Worm (Caenorhabditis elegans): Measurements from ENCODE around the gene F58F12.4.
A peak's percentile ranks its signal among the peaks of the same experiment; 100 is the strongest.

Gene F58F12.4

DNA sequence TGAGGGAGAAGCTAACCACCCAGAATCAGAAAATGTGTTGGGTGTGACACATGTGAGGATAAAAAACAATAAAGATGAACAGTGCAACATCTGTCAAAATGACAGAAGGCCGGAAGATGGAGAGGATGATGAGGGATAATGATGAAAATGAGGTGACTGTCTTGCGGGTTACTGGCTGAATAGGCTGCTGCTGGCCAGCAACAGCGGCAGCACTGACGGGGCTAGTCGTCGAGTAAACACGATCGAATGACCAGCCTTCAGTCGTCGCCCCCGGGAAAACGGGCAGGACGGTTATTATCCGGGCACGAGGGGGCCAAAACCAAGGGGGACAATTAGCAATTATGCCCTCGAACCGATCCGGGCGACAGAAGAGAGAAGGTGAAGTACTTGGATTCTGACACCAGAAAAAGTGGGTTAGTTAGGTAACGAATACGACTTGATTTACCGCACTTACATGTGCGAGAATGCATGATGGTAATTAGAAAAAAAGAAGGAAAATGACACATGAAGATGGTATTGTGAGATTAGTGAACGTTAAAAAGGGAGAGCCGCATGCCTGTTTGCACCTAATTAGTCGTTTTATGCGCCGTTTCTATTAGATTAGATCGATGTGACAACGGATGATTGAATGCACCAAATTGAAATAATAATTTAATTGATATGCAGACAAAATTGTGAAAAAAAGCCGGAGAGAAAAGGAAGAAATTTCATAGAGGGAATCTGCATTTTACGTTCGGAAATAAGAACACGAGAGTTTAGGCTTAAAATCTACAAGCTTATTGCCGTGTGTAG, 25.3 kb downstream of the F58F12.4 start:
- TF ChIP-seq Y22D7AL.16 (tag; optimal IDR thresholded peaks at IDR 0.05): no peak
- TF ChIP-seq tbx-2 (tag; optimal IDR thresholded peaks at IDR 0.05): peak; percentile 48
- peak; percentile 9 for TF ChIP-seq ceh-18 (tag; optimal IDR thresholded peaks at IDR 0.05)
- TF ChIP-seq ref-2 (tag; optimal IDR thresholded peaks at IDR 0.05): peak; percentile 14
- no peak for TF ChIP-seq ceh-14 (tag; optimal IDR thresholded peaks at IDR 0.05)
- TF ChIP-seq gmeb-2 (tag; optimal IDR thresholded peaks at IDR 0.05): no peak
- TF ChIP-seq zip-5 (tag; optimal IDR thresholded peaks at IDR 0.05): no peak
- TF ChIP-seq nfya-1 (tag; optimal IDR thresholded peaks at IDR 0.05): no peak
- no peak for TF ChIP-seq ztf-16 (tag; optimal IDR thresholded peaks at IDR 0.05)
- no peak for TF ChIP-seq fax-1 (tag; optimal IDR thresholded peaks at IDR 0.05)
- TF ChIP-seq unc-55 (GFP tag; optimal IDR thresholded peaks at IDR 0.05): no peak
- TF ChIP-seq sdc-2 (tag; optimal IDR thresholded peaks at IDR 0.05): peak; percentile 13
- no peak for TF ChIP-seq unc-3 (GFP tag; conservative IDR thresholded peaks at IDR 0.05)
- TF ChIP-seq unc-3 (tag; optimal IDR thresholded peaks at IDR 0.05): no peak
- TF ChIP-seq ceh-31 (tag; optimal IDR thresholded peaks at IDR 0.05): peak; percentile 83
- no peak for TF ChIP-seq dve-1 (tag; optimal IDR thresholded peaks at IDR 0.05)
- TF ChIP-seq K09A11.1 (tag; optimal IDR thresholded peaks at IDR 0.05; ENCODE audit: insufficient read depth): no peak
- TF ChIP-seq fkh-6 (tag; optimal IDR thresholded peaks at IDR 0.05): peak; percentile 4
- TF ChIP-seq sox-2 (GFP tag; IDR thresholded peaks at IDR 0.05): no peak
- no peak for TF ChIP-seq ceh-19 (GFP tag; optimal IDR thresholded peaks at IDR 0.05)
- peak; percentile 55 for TF ChIP-seq unc-42 (tag; optimal IDR thresholded peaks at IDR 0.05)
- no peak for TF ChIP-seq nhr-232 (tag; optimal IDR thresholded peaks at IDR 0.05)
- TF ChIP-seq ceh-2 (tag; optimal IDR thresholded peaks at IDR 0.05): peak; percentile 20
- no peak for TF ChIP-seq T23F11.4 (GFP tag; optimal IDR thresholded peaks at IDR 0.05)
- TF ChIP-seq ahr-1 (tag; optimal IDR thresholded peaks at IDR 0.05): no peak

DNA sequence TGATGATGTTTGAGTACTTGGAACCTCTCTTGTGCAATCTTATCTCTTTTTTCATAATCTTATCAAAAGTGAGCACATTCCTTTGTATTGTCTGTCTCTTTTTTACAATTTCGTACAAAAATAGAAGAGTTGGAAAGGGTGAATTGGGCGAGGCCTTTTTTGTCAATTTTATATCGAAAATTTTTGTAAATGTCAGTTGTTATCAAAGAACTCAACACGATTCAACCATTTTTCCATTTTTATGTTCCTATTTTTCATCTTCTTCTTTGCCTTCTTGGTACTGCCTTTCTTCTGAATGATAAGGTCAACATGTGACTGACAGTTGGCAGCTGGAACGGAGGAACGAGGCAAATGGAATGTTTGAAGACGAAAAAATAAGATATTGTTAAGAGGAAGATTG, 27.2 kb downstream of the F58F12.4 start:
- TF ChIP-seq K02D7.2 (tag; optimal IDR thresholded peaks at IDR 0.05): no peak
- peak; percentile 76 for TF ChIP-seq elt-2 (tag; optimal IDR thresholded peaks at IDR 0.05)
- no peak for TF ChIP-seq sdc-2 (tag; optimal IDR thresholded peaks at IDR 0.05)
- no peak for TF ChIP-seq ceh-2 (tag; optimal IDR thresholded peaks at IDR 0.05)
- no peak for TF ChIP-seq hlh-6 (tag; optimal IDR thresholded peaks at IDR 0.05)
- TF ChIP-seq ref-2 (tag; optimal IDR thresholded peaks at IDR 0.05): no peak
- no peak for TF ChIP-seq ztf-16 (tag; optimal IDR thresholded peaks at IDR 0.05)

DNA sequence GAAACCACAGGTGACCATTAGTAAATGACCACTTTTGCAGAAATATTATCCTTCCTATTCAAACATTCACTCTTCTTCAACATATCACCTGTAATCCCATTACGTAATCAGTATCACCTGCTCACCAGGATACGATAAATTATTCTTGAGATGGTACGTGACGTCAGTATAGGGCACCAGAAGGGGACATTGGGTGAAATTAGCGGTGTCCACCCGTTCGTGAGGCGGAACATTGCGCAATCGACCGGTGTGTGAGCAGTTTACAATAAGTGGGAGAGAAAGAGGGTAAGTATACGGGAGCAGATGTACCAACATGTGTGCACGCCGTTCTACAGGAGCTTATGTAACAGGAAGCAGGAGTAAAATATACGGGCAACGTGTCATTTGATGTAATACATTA, 31.4 kb downstream of the F58F12.4 start:
- TF ChIP-seq ref-2 (tag; optimal IDR thresholded peaks at IDR 0.05) (peak; percentile 49), elt-2 (tag; optimal IDR thresholded peaks at IDR 0.05) (peak; percentile 3), nhr-11 (tag; optimal IDR thresholded peaks at IDR 0.05) (no peak), tbx-2 (tag; optimal IDR thresholded peaks at IDR 0.05) (peak; percentile 46), ceh-34 (tag; optimal IDR thresholded peaks at IDR 0.05) (peak; percentile 34), nfya-1 (tag; optimal IDR thresholded peaks at IDR 0.05) (no peak), ceh-31 (tag; optimal IDR thresholded peaks at IDR 0.05) (peak; percentile 39), hlh-30 (tag; optimal IDR thresholded peaks at IDR 0.05; ENCODE audit: insufficient read depth) (no peak)

DNA sequence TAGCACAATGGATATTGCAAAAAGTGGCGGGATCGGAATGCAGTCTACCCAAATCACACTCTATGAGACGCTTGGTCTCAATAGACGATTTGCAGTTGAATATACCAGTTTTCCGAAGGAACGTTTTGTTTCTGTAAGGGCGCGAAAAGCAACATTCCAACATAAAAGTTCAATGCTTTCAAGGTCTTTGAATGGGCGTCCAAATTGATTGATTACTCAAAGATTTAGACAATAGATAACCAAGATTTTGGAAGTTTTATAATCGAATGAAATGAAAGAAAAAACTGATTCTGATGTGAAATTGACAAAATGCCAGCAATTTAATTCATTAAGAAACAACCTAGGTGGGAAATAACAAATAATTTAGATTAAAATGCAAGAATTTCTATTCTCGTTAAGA, 32.6 kb downstream of the F58F12.4 start:
- TF ChIP-seq ceh-18 (tag; optimal IDR thresholded peaks at IDR 0.05): no peak
- TF ChIP-seq ceh-34 (tag; optimal IDR thresholded peaks at IDR 0.05): no peak
- no peak for TF ChIP-seq K02D7.2 (tag; optimal IDR thresholded peaks at IDR 0.05)
- TF ChIP-seq che-1 (tag; optimal IDR thresholded peaks at IDR 0.05): no peak
- TF ChIP-seq pqm-1 (tag; optimal IDR thresholded peaks at IDR 0.05): no peak
- TF ChIP-seq nhr-232 (tag; optimal IDR thresholded peaks at IDR 0.05): no peak
- TF ChIP-seq ceh-19 (GFP tag; optimal IDR thresholded peaks at IDR 0.05): no peak
- no peak for TF ChIP-seq K09A11.1 (tag; optimal IDR thresholded peaks at IDR 0.05; ENCODE audit: insufficient read depth)
- no peak for TF ChIP-seq npax-4 (tag; optimal IDR thresholded peaks at IDR 0.05)
- no peak for TF ChIP-seq hlh-13 (GFP tag; optimal IDR thresholded peaks at IDR 0.05)
- no peak for TF ChIP-seq gmeb-2 (tag; optimal IDR thresholded peaks at IDR 0.05)
- no peak for TF ChIP-seq unc-86 (tag; optimal IDR thresholded peaks at IDR 0.05)
- no peak for TF ChIP-seq nhr-11 (tag; optimal IDR thresholded peaks at IDR 0.05)
- TF ChIP-seq pat-9 (tag; optimal IDR thresholded peaks at IDR 0.05): no peak
- TF ChIP-seq T23F11.4 (GFP tag; optimal IDR thresholded peaks at IDR 0.05): no peak
- no peak for TF ChIP-seq hlh-30 (tag; optimal IDR thresholded peaks at IDR 0.05; ENCODE audit: insufficient read depth)
- no peak for TF ChIP-seq ceh-45 (GFP tag; IDR thresholded peaks at IDR 0.05)

Measured in whole organism, late embryonic.